Worm (Caenorhabditis elegans): ENCODE measurements around the gene Y9C9A.8.

DNA sequence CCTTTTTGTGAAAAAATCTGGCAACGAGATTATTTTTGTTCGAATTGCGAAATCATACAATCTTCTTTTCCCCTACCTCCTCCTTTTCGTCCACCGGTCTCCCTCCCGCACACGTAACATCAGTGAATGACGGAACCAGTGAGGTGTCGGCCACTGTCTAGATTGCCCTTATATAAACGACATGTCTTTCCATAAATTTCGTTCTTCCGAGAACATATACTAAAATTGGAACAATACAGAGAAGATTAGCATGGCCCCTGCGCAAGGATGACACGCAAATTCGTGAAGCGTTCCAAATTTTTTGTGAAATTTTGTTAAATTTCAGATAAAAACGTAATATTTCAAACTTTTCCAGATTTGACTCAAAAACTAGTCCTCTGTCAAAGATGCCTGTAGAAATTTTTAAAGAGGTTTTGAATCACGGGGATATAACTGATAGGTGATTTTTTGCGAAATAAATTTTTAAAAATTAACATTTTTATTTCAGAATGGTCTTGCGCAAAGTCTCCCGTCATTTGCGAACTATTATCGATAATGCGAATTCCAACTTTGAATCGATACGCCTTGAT, 693 bp downstream of the Y9C9A.8 start:
- TF ChIP-seq ref-1 (GFP tag; conservative IDR thresholded peaks at IDR 0.05) (no peak), flt-1 (GFP tag; IDR thresholded peaks at IDR 0.05) (no peak), ztf-23 (GFP tag; IDR thresholded peaks at IDR 0.05) (no peak), ztf-29 (GFP tag; IDR thresholded peaks at IDR 0.05) (no peak), med-1 (GFP tag; optimal IDR thresholded peaks at IDR 0.05; ENCODE audit: insufficient read depth) (no peak), klf-2 (GFP tag; conservative IDR thresholded peaks at IDR 0.05) (no peak)

Measured in whole organism, midembryonic.